Worm (Caenorhabditis elegans) whole organism, L3 larva: ENCODE data around the gene T24D5.3.

ENCODE experiments used
- aly-2 ChIP-seq: fragments of 150-350 bp; optimal IDR thresholded peaks from 2 replicates; lab custom pipeline; 2014; ENCODE audit warnings: missing biosample characterization, missing genetic modification characterization
- ama-1 ChIP-seq: fragments of 150-350 bp; optimal IDR thresholded peaks from 2 replicates; lab custom pipeline; 2018
- ceh-82 ChIP-seq: fragments of 150-350 bp; optimal IDR thresholded peaks from 2 replicates; lab custom pipeline; 2014; ENCODE audit warnings: missing biosample characterization, missing genetic modification characterization
- elt-2 ChIP-seq: sonication (generic microtip); optimal IDR thresholded peaks from 2 replicates; lab custom pipeline; 2016; ENCODE audit warnings: missing genetic modification reagents, mild to moderate bottlenecking, missing genetic modification characterization, missing compliant biosample characterization
- hmg-11 ChIP-seq: sonication (generic microtip); optimal IDR thresholded peaks from 2 replicates; lab custom pipeline; 2016; ENCODE audit warnings: missing genetic modification characterization, missing compliant biosample characterization
- lin-15B ChIP-seq: fragments of 150-350 bp; optimal IDR thresholded peaks from 2 replicates; lab custom pipeline; 2014; ENCODE audit warnings: missing biosample characterization, missing genetic modification characterization
- lin-39 ChIP-seq: fragments of 150-350 bp; optimal IDR thresholded peaks from 2 replicates; lab custom pipeline; 2018; ENCODE audit warnings: missing biosample characterization, missing genetic modification reagents, missing genetic modification characterization
- nhr-237 ChIP-seq: fragments of 150-350 bp; optimal IDR thresholded peaks from 2 replicates; lab custom pipeline; 2014; ENCODE audit warnings: missing biosample characterization, missing genetic modification characterization
- nhr-76 ChIP-seq: fragments of 150-350 bp; sonication (generic microtip); optimal IDR thresholded peaks from 5 replicates; lab custom pipeline; 2014; ENCODE audit warnings: missing biosample characterization, missing genetic modification characterization
- skn-1 ChIP-seq: fragments of 150-350 bp; optimal IDR thresholded peaks from 2 replicates; lab custom pipeline; 2014; ENCODE audit warnings: missing biosample characterization, missing genetic modification characterization

ce11 chrX:12534476-12534875, 45.4 kb upstream of the T24D5.3 start:
- no peak for TF ChIP-seq lin-39
- TF ChIP-seq ceh-82 (tag; lab: Kevin White, UChicago): no peak
- TF ChIP-seq aly-2 (tag; lab: Kevin White, UChicago): no peak
- TF ChIP-seq ama-1: no peak
- no peak for TF ChIP-seq elt-2 (tag; lab: Kevin White, UChicago)
- no peak for TF ChIP-seq hmg-11
- TF ChIP-seq skn-1: no peak
- TF ChIP-seq nhr-237: no peak
- TF ChIP-seq lin-15B (tag; lab: Kevin White, UChicago): no peak
- no peak for TF ChIP-seq nhr-76 (tag; lab: Kevin White, UChicago)
